Fruit fly (Drosophila melanogaster) Kc167 (cell line): ENCODE results near the gene CG18788.

Experiments
- Myc ChIP-seq: fragments of >200 bp; optimal IDR thresholded peaks from 2 replicates; lab custom pipeline; 2017; ENCODE audit warnings: missing external identifiers
- psq ChIP-seq: fragments of >200 bp; optimal IDR thresholded peaks from 2 replicates; lab custom pipeline; 2017; ENCODE audit warnings: missing external identifiers
- ttk ChIP-seq: sonication (Bioruptor generic); optimal IDR thresholded peaks from 2 replicates; lab custom pipeline; 2017; ENCODE audit warnings: missing external identifiers

dm6 chr2L:12004211-12004979, 29.6 kb upstream of the CG18788 start:
- TF ChIP-seq psq (lab: Kevin White, UChicago) = no peak
- no peak for TF ChIP-seq Myc (lab: Kevin White, UChicago)
- no peak for TF ChIP-seq ttk (lab: Kevin White, UChicago)
